Worm (Caenorhabditis elegans) whole organism, L4 larva: ENCODE measurements around the gene sre-34.

Experiments
- F10B5.3 ChIP-seq: sonication (generic microtip); optimal IDR thresholded peaks from 2 replicates; lab custom pipeline; 2016; ENCODE audit warnings: mild to moderate bottlenecking, missing genetic modification characterization, missing compliant biosample characterization
- F26F4.8 ChIP-seq: fragments of 200-800 bp; sonication (Bioruptor generic); conservative IDR thresholded peaks from 2 replicates; pipeline ENCODE4 v1.3.6; 2022; ENCODE audit warnings: missing genetic modification characterization, missing compliant biosample characterization
- F37D6.2 ChIP-seq: sonication (generic microtip); optimal IDR thresholded peaks from 2 replicates; lab custom pipeline; 2016; ENCODE audit warnings: mild to moderate bottlenecking, missing genetic modification characterization, missing compliant biosample characterization
- Y75B8A.6 ChIP-seq: fragments of 200-800 bp; sonication (Bioruptor generic); IDR thresholded peaks from 2 replicates; pipeline ENCODE4 v1.3.6; 2022; ENCODE audit warnings: missing genetic modification reagents, missing genetic modification characterization, missing compliant biosample characterization
- ZK546.5 ChIP-seq, 2 experiments: sonication (generic microtip); optimal IDR thresholded peaks; 2 replicates each; lab custom pipeline; 2017; ENCODE audit warnings: missing biosample characterization in 2 of 2, missing genetic modification characterization in 2 of 2
- aha-1 ChIP-seq: fragments of 150-350 bp; peaks from one replicate; lab custom pipeline; 2014; ENCODE audit warnings: missing biosample characterization, missing genetic modification characterization
- aly-2 ChIP-seq: sonication (generic microtip); optimal IDR thresholded peaks from 2 replicates; lab custom pipeline; 2018; ENCODE audit warnings: missing biosample characterization, missing genetic modification characterization
- ceh-20 ChIP-seq: fragments of 200-800 bp; sonication (Bioruptor generic); IDR thresholded peaks from 2 replicates; pipeline ENCODE4 v1.3.6; 2022; ENCODE audit warnings: missing genetic modification reagents, missing genetic modification characterization, missing compliant biosample characterization
- ceh-32 ChIP-seq: sonication (generic microtip); optimal IDR thresholded peaks from 2 replicates; lab custom pipeline; 2016; ENCODE audit warnings: mild to moderate bottlenecking, missing genetic modification characterization, missing compliant biosample characterization; ENCODE audit not compliant: poor library complexity
- ceh-82 ChIP-seq: sonication (generic microtip); optimal IDR thresholded peaks from 2 replicates; lab custom pipeline; 2017; ENCODE audit warnings: missing biosample characterization, missing genetic modification characterization
- ctbp-1 ChIP-seq: fragments of 200-800 bp; sonication (Bioruptor generic); IDR thresholded peaks from 2 replicates; pipeline ENCODE4 v1.3.6; 2022; ENCODE audit warnings: missing genetic modification reagents, missing genetic modification characterization, missing compliant biosample characterization
- daf-19 ChIP-seq: fragments of 200-800 bp; sonication (Bioruptor generic); conservative IDR thresholded peaks from 2 replicates; pipeline ENCODE4 v1.3.6; 2022; ENCODE audit warnings: missing genetic modification characterization, missing compliant biosample characterization
- daf-8 ChIP-seq: fragments of 200-800 bp; sonication (Bioruptor generic); IDR thresholded peaks from 2 replicates; pipeline ENCODE4 v1.3.6; 2022; ENCODE audit warnings: missing genetic modification characterization, missing compliant biosample characterization
- dmd-6 ChIP-seq: fragments of 200-800 bp; sonication (Bioruptor generic); IDR thresholded peaks from 2 replicates; pipeline ENCODE4 v1.3.6; 2022; ENCODE audit warnings: missing genetic modification reagents, missing genetic modification characterization, missing compliant biosample characterization
- dmd-9 ChIP-seq: fragments of 200-800 bp; sonication (Bioruptor generic); IDR thresholded peaks from 2 replicates; pipeline ENCODE4 v1.3.6; 2022; ENCODE audit warnings: missing genetic modification reagents, missing genetic modification characterization, missing compliant biosample characterization
- dpl-1 ChIP-seq: fragments of 150-350 bp; optimal IDR thresholded peaks from 2 replicates; lab custom pipeline; 2014; ENCODE audit warnings: missing biosample characterization, missing genetic modification reagents, missing genetic modification characterization
- duxl-1 ChIP-seq: sonication (generic microtip); optimal IDR thresholded peaks from 2 replicates; lab custom pipeline; 2016; ENCODE audit warnings: mild to moderate bottlenecking, missing genetic modification characterization, moderate library complexity, missing compliant biosample characterization; ENCODE audit not compliant: poor library complexity
- fos-1 ChIP-seq: fragments of 150-350 bp; optimal IDR thresholded peaks from 2 replicates; lab custom pipeline; 2014; ENCODE audit warnings: missing biosample characterization, missing genetic modification characterization
- gei-8 ChIP-seq: fragments of 200-800 bp; sonication (Bioruptor generic); optimal IDR thresholded peaks from 2 replicates; lab custom pipeline; 2018; ENCODE audit warnings: mild to moderate bottlenecking, missing genetic modification characterization, missing compliant biosample characterization
- hlh-30 ChIP-seq: sonication (generic microtip); optimal IDR thresholded peaks from 2 replicates; lab custom pipeline; 2017; ENCODE audit warnings: antibody characterized with exemption, mild to moderate bottlenecking, missing genetic modification characterization, missing compliant biosample characterization; ENCODE audit not compliant: insufficient read depth
- hmg-1.1 ChIP-seq: fragments of 200-800 bp; sonication (Bioruptor generic); IDR thresholded peaks from 2 replicates; pipeline ENCODE4 v1.3.6; 2022; ENCODE audit warnings: missing genetic modification reagents, missing genetic modification characterization, missing compliant biosample characterization
- lin-1 ChIP-seq: fragments of 200-800 bp; sonication (Bioruptor generic); IDR thresholded peaks from 2 replicates; pipeline ENCODE4 v1.3.6; 2022; ENCODE audit warnings: missing genetic modification reagents, missing genetic modification characterization, missing compliant biosample characterization
- lsy-2 ChIP-seq, 2 experiments: fragments of 150-350 bp in 1 of 2; sonication (generic microtip) in 1 of 2; optimal IDR thresholded peaks; 2 replicates each; lab custom pipeline; 2014 to 2017; ENCODE audit warnings: missing biosample characterization in 2 of 2, missing genetic modification characterization in 2 of 2
- mdt-29 ChIP-seq: fragments of 200-800 bp; sonication (Bioruptor generic); IDR thresholded peaks from 2 replicates; pipeline ENCODE4 v1.3.6; 2022; ENCODE audit warnings: missing genetic modification reagents, missing genetic modification characterization, missing compliant biosample characterization
- mep-1 ChIP-seq: fragments of 150-350 bp; sonication (generic microtip); optimal IDR thresholded peaks from 3 replicates; lab custom pipeline; 2014; ENCODE audit warnings: missing biosample characterization, missing genetic modification characterization
- mes-2 ChIP-seq: sonication (generic microtip); optimal IDR thresholded peaks from 2 replicates; lab custom pipeline; 2016; ENCODE audit warnings: missing genotype, mild to moderate bottlenecking, missing genetic modification characterization, missing compliant biosample characterization; ENCODE audit not compliant: poor library complexity, severe bottlenecking
- mxl-3 ChIP-seq: fragments of 200-800 bp; sonication (Bioruptor generic); optimal IDR thresholded peaks from 2 replicates; lab custom pipeline; 2018; ENCODE audit warnings: mild to moderate bottlenecking, missing genetic modification characterization, missing compliant biosample characterization
- nhr-102 ChIP-seq: sonication (generic microtip); optimal IDR thresholded peaks from 2 replicates; lab custom pipeline; 2016; ENCODE audit warnings: mild to moderate bottlenecking, missing genetic modification characterization, moderate library complexity, missing compliant biosample characterization
- nhr-25 ChIP-seq: sonication (generic microtip); optimal IDR thresholded peaks from 2 replicates; lab custom pipeline; 2017; ENCODE audit warnings: missing genetic modification characterization, mild to moderate bottlenecking, missing compliant biosample characterization, antibody characterized with exemption, moderate library complexity, borderline replicate concordance; ENCODE audit not compliant: insufficient read depth
- nhr-42 ChIP-seq: fragments of 200-800 bp; sonication (Bioruptor generic); IDR thresholded peaks from 2 replicates; pipeline ENCODE4 v1.3.6; 2022; ENCODE audit warnings: missing genetic modification characterization, missing compliant biosample characterization
- nhr-48 ChIP-seq: sonication (generic microtip); optimal IDR thresholded peaks from 2 replicates; lab custom pipeline; 2016; ENCODE audit warnings: mild to moderate bottlenecking, missing genetic modification characterization, missing compliant biosample characterization
- nhr-77 ChIP-seq: fragments of 150-350 bp; optimal IDR thresholded peaks from 2 replicates; lab custom pipeline; 2014; ENCODE audit warnings: missing biosample characterization, missing genetic modification characterization
- php-3 ChIP-seq: fragments of 200-800 bp; sonication (Bioruptor generic); IDR thresholded peaks from 2 replicates; pipeline ENCODE4 v1.3.6; 2022; ENCODE audit warnings: missing genetic modification reagents, missing genetic modification characterization, missing compliant biosample characterization
- pqm-1 ChIP-seq: sonication (generic microtip); optimal IDR thresholded peaks from 2 replicates; lab custom pipeline; 2017; ENCODE audit warnings: missing biosample characterization, missing genetic modification characterization
- rbr-2 ChIP-seq: sonication (generic microtip); optimal IDR thresholded peaks from 2 replicates; lab custom pipeline; 2016; ENCODE audit warnings: missing genotype, missing genetic modification characterization, missing compliant biosample characterization
- spr-3 ChIP-seq: fragments of 200-800 bp; sonication (Bioruptor generic); optimal IDR thresholded peaks from 2 replicates; lab custom pipeline; 2018; ENCODE audit warnings: mild to moderate bottlenecking, missing genetic modification characterization, missing compliant biosample characterization
- unc-39 ChIP-seq: sonication (generic microtip); optimal IDR thresholded peaks from 2 replicates; lab custom pipeline; 2017; ENCODE audit warnings: missing biosample characterization, missing genetic modification characterization
- unc-62 ChIP-seq, 3 experiments: fragments of 150-350 bp in 1 of 3; sonication (generic microtip); optimal IDR thresholded peaks in 2 of 3; peaks in 1 of 3; 1 replicate in 1 of 3; 2 replicates in 2 of 3; lab custom pipeline; 2014 to 2017; ENCODE audit warnings: missing biosample characterization in 3 of 3, missing genetic modification characterization in 3 of 3, missing genetic modification reagents in 3 of 3, missing genotype in 1 of 3
- ztf-7 ChIP-seq: fragments of 150-350 bp; optimal IDR thresholded peaks from 2 replicates; lab custom pipeline; 2014; ENCODE audit warnings: missing biosample characterization, missing genetic modification characterization

Gene sre-34

ce11 chrII:12467047-12467446 lies 17.1 kb downstream of the sre-34 start, which contains the start of gene srg-16:
Gene srg-16 (plus strand): TSS chrII:12467133.
- TF ChIP-seq ceh-32 (no peak), F26F4.8 (GFP tag; lab: Robert Waterston, UW) (0 out of 2 replicates have a peak, but pooled peaks have one; percentile 7)
- TF ChIP-seq, all 104 proteins: peak for 1

- TF ChIP-seq ceh-82 (tag; lab: Kevin White, UChicago) (no peak), unc-62 (GFP tag; optimal IDR thresholded peaks at IDR 0.05 in 1 of 2; lab: Kevin White, UChicago) (peak in 1 of 2 experiments; percentile 21), unc-62 (tag; optimal IDR thresholded peaks at IDR 0.05; lab: Kevin White, UChicago) (no peak)
Observed at ce11 chrII:12471138-12471855, 21.3 kb downstream of the sre-34 start, which contains the start of the genes F15A4.5 and phat-8. Gene F15A4.5 (minus strand): TSS chrII:12471238. Gene phat-8 (plus strand): TSS chrII:12471805.

- TF ChIP-seq lsy-2 (tag; optimal IDR thresholded peaks at IDR 0.05; lab: Kevin White, UChicago), result no peak
- TF ChIP-seq aha-1 (tag; lab: Kevin White, UChicago), result peak; percentile 72
- no peak for TF ChIP-seq gei-8
- TF ChIP-seq Y75B8A.6 (GFP tag; lab: Robert Waterston, UW), result no peak
- no peak for TF ChIP-seq F26F4.8 (GFP tag; lab: Robert Waterston, UW)
Observed at ce11 chrII:12473406-12473805, 23.5 kb downstream of the sre-34 start, which contains the start of gene srg-17. Gene srg-17 (plus strand): TSS chrII:12473706.

- no peak for TF ChIP-seq spr-3 (GFP tag; lab: Kevin White, UChicago)
- TF ChIP-seq F10B5.3 (tag; lab: Kevin White, UChicago), result no peak
- no peak for TF ChIP-seq dmd-9 (GFP tag; lab: Robert Waterston, UW)
- no peak for TF ChIP-seq nhr-25 (tag; lab: Kevin White, UChicago)
- TF ChIP-seq F37D6.2, result no peak
- TF ChIP-seq nhr-77 (tag; lab: Kevin White, UChicago), result no peak
- no peak for TF ChIP-seq lin-1
- TF ChIP-seq ZK546.5 (tag; optimal IDR thresholded peaks at IDR 0.05; lab: Kevin White, UChicago), result no peak
- TF ChIP-seq nhr-48 (tag; lab: Kevin White, UChicago), result no peak
- TF ChIP-seq nhr-102, result no peak
- no peak for TF ChIP-seq mes-2
- no peak for TF ChIP-seq daf-19
- no peak for TF ChIP-seq ztf-7 (tag; lab: Kevin White, UChicago)
- TF ChIP-seq duxl-1 (tag; lab: Kevin White, UChicago), result no peak
- no peak for TF ChIP-seq pqm-1 (tag; lab: Kevin White, UChicago)
- TF ChIP-seq aly-2, result no peak
- TF ChIP-seq mdt-29 (GFP tag; lab: Robert Waterston, UW), result no peak
- no peak for TF ChIP-seq ceh-20 (GFP tag; lab: Robert Waterston, UW)
Observed at ce11 chrII:12480811-12481210, 30.9 kb downstream of the sre-34 start, which contains the start of gene arrd-9. Gene arrd-9 (minus strand): TSS chrII:12480911.

ce11 chrII:12481645-12482044 lies 31.7 kb downstream of the sre-34 start:
- no peak for TF ChIP-seq ceh-82 (tag; lab: Kevin White, UChicago)
- TF ChIP-seq nhr-48 (tag; lab: Kevin White, UChicago), result no peak
- no peak for TF ChIP-seq dmd-6
- TF ChIP-seq nhr-42 (GFP tag; lab: Robert Waterston, UW), result no peak
- TF ChIP-seq ctbp-1 (GFP tag; lab: Robert Waterston, UW), result no peak
- TF ChIP-seq daf-8, result no peak
- no peak for TF ChIP-seq unc-39 (tag; lab: Kevin White, UChicago)
- no peak for TF ChIP-seq F37D6.2
- no peak for TF ChIP-seq fos-1
- TF ChIP-seq rbr-2 (tag; lab: Kevin White, UChicago), result no peak
- no peak for TF ChIP-seq mxl-3
- no peak for TF ChIP-seq dpl-1 (GFP tag; lab: Kevin White, UChicago)
- no peak for TF ChIP-seq mep-1 (tag; lab: Kevin White, UChicago)
- TF ChIP-seq hlh-30 (tag; lab: Kevin White, UChicago), result no peak
- no peak for TF ChIP-seq hmg-1.1 (GFP tag; lab: Robert Waterston, UW)
- no peak for TF ChIP-seq php-3 (GFP tag; lab: Robert Waterston, UW)
